Worm (Caenorhabditis elegans) whole organism, early embryonic: Measurements from ENCODE around the gene ncap-1.

ENCODE experiments used
- B0310.2 ChIP-seq: sonication (generic microtip); optimal IDR thresholded peaks from 2 replicates; lab custom pipeline; 2016; ENCODE audit warnings: mild to moderate bottlenecking, missing genetic modification characterization, missing compliant biosample characterization
- F13C5.2 ChIP-seq: sonication (generic microtip); optimal IDR thresholded peaks from 2 replicates; lab custom pipeline; 2017; ENCODE audit warnings: mild to moderate bottlenecking, missing genetic modification characterization, inconsistent platforms, missing compliant biosample characterization
- aly-1 ChIP-seq: sonication (generic microtip); optimal IDR thresholded peaks from 2 replicates; lab custom pipeline; 2016; ENCODE audit warnings: missing genetic modification characterization, missing compliant biosample characterization
- ama-1 ChIP-seq: fragments of 150-350 bp; optimal IDR thresholded peaks from 2 replicates; lab custom pipeline; 2014
- ceh-13 ChIP-seq: fragments of 200-800 bp; sonication (Bioruptor generic); optimal IDR thresholded peaks from 2 replicates; lab custom pipeline; 2018; ENCODE audit warnings: mild to moderate bottlenecking, missing genetic modification characterization, missing compliant biosample characterization
- ceh-36 ChIP-seq: sonication (generic microtip); optimal IDR thresholded peaks from 2 replicates; lab custom pipeline; 2016; ENCODE audit warnings: missing genetic modification characterization, inconsistent platforms, missing compliant biosample characterization
- ets-7 ChIP-seq: sonication (generic microtip); optimal IDR thresholded peaks from 2 replicates; lab custom pipeline; 2016; ENCODE audit warnings: missing genotype, missing genetic modification characterization, missing compliant biosample characterization
- flt-1 ChIP-seq: fragments of 200-800 bp; sonication (Bioruptor generic); IDR thresholded peaks from 2 replicates; pipeline ENCODE4 v1.3.6; 2022; ENCODE audit warnings: missing genetic modification characterization, missing compliant biosample characterization
- hmbx-1 ChIP-seq: sonication (generic microtip); optimal IDR thresholded peaks from 2 replicates; lab custom pipeline; 2016; ENCODE audit warnings: mild to moderate bottlenecking, missing genetic modification characterization, missing compliant biosample characterization
- hmg-4 ChIP-seq: fragments of 200-800 bp; sonication (Bioruptor generic); optimal IDR thresholded peaks from 2 replicates; lab custom pipeline; 2018; ENCODE audit warnings: mild to moderate bottlenecking, missing genetic modification characterization, missing compliant biosample characterization
- hnd-1 ChIP-seq: sonication (generic microtip); optimal IDR thresholded peaks from 2 replicates; lab custom pipeline; 2016; ENCODE audit warnings: missing genetic modification characterization, missing compliant biosample characterization
- pes-1 ChIP-seq: fragments of 200-800 bp; sonication (Bioruptor generic); IDR thresholded peaks from 2 replicates; pipeline ENCODE4 v1.3.6; 2022; ENCODE audit warnings: missing genetic modification reagents, missing genetic modification characterization, missing compliant biosample characterization
- scrt-1 ChIP-seq: fragments of 200-800 bp; sonication (Bioruptor generic); IDR thresholded peaks from 2 replicates; pipeline ENCODE4 v1.3.6; 2022; ENCODE audit warnings: missing genetic modification characterization, missing compliant biosample characterization
- sea-1 ChIP-seq: fragments of 200-800 bp; sonication (Bioruptor generic); conservative IDR thresholded peaks from 2 replicates; pipeline ENCODE4 v1.3.6; 2022; ENCODE audit warnings: missing genetic modification characterization, missing compliant biosample characterization
- tbx-11 ChIP-seq: fragments of 200-800 bp; sonication (Bioruptor generic); IDR thresholded peaks from 2 replicates; pipeline ENCODE4 v1.3.6; 2022; ENCODE audit warnings: missing genetic modification characterization, missing compliant biosample characterization
- tbx-37 ChIP-seq: fragments of 200-800 bp; sonication (Bioruptor generic); conservative IDR thresholded peaks from 2 replicates; pipeline ENCODE4 v1.3.6; 2022; ENCODE audit warnings: missing genetic modification reagents, missing genetic modification characterization, missing compliant biosample characterization
- tra-4 ChIP-seq: sonication (generic microtip); optimal IDR thresholded peaks from 2 replicates; lab custom pipeline; 2017; ENCODE audit warnings: missing genetic modification characterization, missing compliant biosample characterization

The ncap-1 gene

ce11 chrII:2923617-2924016, 4.5 kb upstream of the ncap-1 start, which contains the start of gene ZK355.2:
TSS of gene ZK355.2 (plus strand) at chrII:2923917.
- TF ChIP-seq ceh-36 (tag; lab: Kevin White, UChicago), result peak; percentile 15
- TF ChIP-seq ceh-13 (GFP tag; lab: Kevin White, UChicago), result no peak

ce11 chrII:2922782-2923181, 3.7 kb upstream of the ncap-1 start:
- TF ChIP-seq hmg-4 (no peak), pes-1 (GFP tag; lab: Robert Waterston, UW) (0 out of 2 replicates have a peak, but pooled peaks have one; percentile 29), sea-1 (GFP tag; lab: Robert Waterston, UW) (no peak)

ce11 chrII:2922359-2922758, 3.2 kb upstream of the ncap-1 start:
- TF ChIP-seq hnd-1 (tag; lab: Kevin White, UChicago) (no peak), tbx-37 (no peak)

ce11 chrII:2921860-2922259, 2.7 kb upstream of the ncap-1 start:
- no peak for TF ChIP-seq hmbx-1
- TF ChIP-seq tbx-37, result no peak
- no peak for TF ChIP-seq pes-1 (GFP tag; lab: Robert Waterston, UW)
- no peak for TF ChIP-seq scrt-1 (GFP tag; lab: Robert Waterston, UW)
- TF ChIP-seq ceh-36 (tag; lab: Kevin White, UChicago), result no peak
- no peak for TF ChIP-seq aly-1 (tag; lab: Kevin White, UChicago)
- TF ChIP-seq B0310.2 (tag; lab: Kevin White, UChicago), result no peak
- no peak for TF ChIP-seq F13C5.2 (tag; lab: Kevin White, UChicago)
- no peak for TF ChIP-seq ets-7
- TF ChIP-seq sea-1 (GFP tag; lab: Robert Waterston, UW), result no peak
- no peak for TF ChIP-seq ceh-13 (GFP tag; lab: Kevin White, UChicago)
- TF ChIP-seq tbx-11, result no peak
- no peak for TF ChIP-seq hnd-1 (tag; lab: Kevin White, UChicago)
- no peak for TF ChIP-seq ama-1 (lab: Kevin White, UChicago)
- no peak for TF ChIP-seq tra-4 (tag; lab: Kevin White, UChicago)
- TF ChIP-seq hmg-4, result no peak
- TF ChIP-seq flt-1, result no peak

ce11 chrII:2920817-2921458, 1.8 kb upstream of the ncap-1 start:
- TF ChIP-seq hmbx-1 (no peak), ceh-13 (GFP tag; lab: Kevin White, UChicago) (no peak), hmg-4 (no peak), B0310.2 (tag; lab: Kevin White, UChicago) (no peak), tbx-37 (no peak), tra-4 (tag; lab: Kevin White, UChicago) (no peak), pes-1 (GFP tag; lab: Robert Waterston, UW) (no peak), scrt-1 (GFP tag; lab: Robert Waterston, UW) (no peak)

ce11 chrII:2920234-2920633, 1.1 kb upstream of the ncap-1 start:
- no peak for TF ChIP-seq pes-1 (GFP tag; lab: Robert Waterston, UW)

- TF ChIP-seq tbx-11 (no peak), tbx-37 (no peak), ama-1 (lab: Kevin White, UChicago) (no peak), aly-1 (tag; lab: Kevin White, UChicago) (no peak), B0310.2 (tag; lab: Kevin White, UChicago) (no peak), hnd-1 (tag; lab: Kevin White, UChicago) (no peak)
These were observed 5.6 kb downstream of the ncap-1 start, which contains the start of gene ubc-15 for ce11 chrII:2913505-2913904. TSS of gene ubc-15 (minus strand) at chrII:2913605.

- TF ChIP-seq tbx-11, result no peak
- TF ChIP-seq scrt-1 (GFP tag; lab: Robert Waterston, UW), result no peak
- no peak for TF ChIP-seq ceh-36 (tag; lab: Kevin White, UChicago)
- no peak for TF ChIP-seq F13C5.2 (tag; lab: Kevin White, UChicago)
- TF ChIP-seq ama-1 (lab: Kevin White, UChicago), result no peak
- TF ChIP-seq ceh-13 (GFP tag; lab: Kevin White, UChicago), result no peak
These were observed 15.4 kb downstream of the ncap-1 start for ce11 chrII:2903748-2904147.

- no peak for TF ChIP-seq scrt-1 (GFP tag; lab: Robert Waterston, UW)
- TF ChIP-seq aly-1 (tag; lab: Kevin White, UChicago), result no peak
- no peak for TF ChIP-seq tra-4 (tag; lab: Kevin White, UChicago)
- no peak for TF ChIP-seq hnd-1 (tag; lab: Kevin White, UChicago)
- no peak for TF ChIP-seq tbx-11
- TF ChIP-seq ceh-36 (tag; lab: Kevin White, UChicago), result no peak
- no peak for TF ChIP-seq pes-1 (GFP tag; lab: Robert Waterston, UW)
- TF ChIP-seq F13C5.2 (tag; lab: Kevin White, UChicago), result no peak
- no peak for TF ChIP-seq sea-1 (GFP tag; lab: Robert Waterston, UW)
- TF ChIP-seq tbx-37, result no peak
- no peak for TF ChIP-seq ama-1 (lab: Kevin White, UChicago)
- no peak for TF ChIP-seq hmg-4
- no peak for TF ChIP-seq hmbx-1
- TF ChIP-seq flt-1, result no peak
These were observed 18.0 kb downstream of the ncap-1 start for ce11 chrII:2901158-2901557.
